Fruit fly (Drosophila melanogaster) whole organism, embryonic: Measurements from ENCODE around the gene CG15221.
A peak's percentile ranks its signal among the peaks of the same experiment; 100 is the strongest.

ENCODE experiments used
- Antp ChIP-seq: fragments of 200-800 bp; sonication (Bioruptor generic); optimal IDR thresholded peaks from 3 replicates; lab custom pipeline; 2016; ENCODE audit warnings: missing biosample characterization, missing genetic modification characterization
- Asciz ChIP-seq: fragments of 200-800 bp; sonication (Bioruptor generic); optimal IDR thresholded peaks from 2 replicates; lab custom pipeline; 2017; ENCODE audit warnings: missing biosample characterization, mild to moderate bottlenecking, missing genetic modification characterization, missing genetic modification reagents
- BtbVII ChIP-seq: fragments of 200-800 bp; sonication (Bioruptor generic); optimal IDR thresholded peaks from 3 replicates; lab custom pipeline; 2017; ENCODE audit warnings: missing biosample characterization, mild to moderate bottlenecking, missing genetic modification characterization
- CG10267 ChIP-seq: fragments of 200-800 bp; sonication (Bioruptor generic); optimal IDR thresholded peaks from 2 replicates; lab custom pipeline; 2018; ENCODE audit warnings: missing biosample characterization, mild to moderate bottlenecking, missing genetic modification characterization, moderate library complexity
- CG10979 ChIP-seq: fragments of 200-800 bp; sonication (Bioruptor generic); optimal IDR thresholded peaks from 2 replicates; lab custom pipeline; 2018; ENCODE audit warnings: missing biosample characterization, mild to moderate bottlenecking, missing genetic modification characterization, moderate library complexity
- CG12219 ChIP-seq: fragments of 200-800 bp; sonication (Bioruptor generic); optimal IDR thresholded peaks from 3 replicates; lab custom pipeline; 2018; ENCODE audit warnings: missing biosample characterization, mild to moderate bottlenecking, missing genetic modification characterization
- CG1233 ChIP-seq: fragments of 200-800 bp; sonication (Bioruptor generic); optimal IDR thresholded peaks from 4 replicates; lab custom pipeline; 2018; ENCODE audit warnings: missing biosample characterization, mild to moderate bottlenecking, missing genetic modification characterization
- CG12659 ChIP-seq: fragments of 200-800 bp; sonication (Bioruptor generic); optimal IDR thresholded peaks from 3 replicates; lab custom pipeline; 2017; ENCODE audit warnings: mild to moderate bottlenecking, missing biosample characterization, missing genetic modification reagents, missing genetic modification characterization
- CG13296 ChIP-seq: fragments of 200-800 bp; sonication (Bioruptor generic); optimal IDR thresholded peaks from 3 replicates; lab custom pipeline; 2018; ENCODE audit warnings: missing biosample characterization, mild to moderate bottlenecking, missing genetic modification characterization
- CG13624 ChIP-seq: fragments of 200-800 bp; sonication (Bioruptor generic); optimal IDR thresholded peaks from 2 replicates; lab custom pipeline; 2016; ENCODE audit warnings: missing biosample characterization, missing genetic modification characterization
- CG14441 ChIP-seq: fragments of 200-800 bp; sonication (Bioruptor generic); IDR thresholded peaks from 2 replicates; pipeline ENCODE4 v1.3.6; 2022; ENCODE audit warnings: missing biosample characterization, missing genetic modification characterization
- CG14667 ChIP-seq: fragments of 200-800 bp; sonication (Bioruptor generic); IDR thresholded peaks from 2 replicates; pipeline ENCODE4 v1.3.6; 2022; ENCODE audit warnings: missing biosample characterization, missing genetic modification characterization
- CG15073 ChIP-seq: fragments of 200-800 bp; sonication (Bioruptor generic); optimal IDR thresholded peaks from 2 replicates; lab custom pipeline; 2016; ENCODE audit warnings: missing biosample characterization, missing genetic modification characterization
- CG16863 ChIP-seq: fragments of 200-800 bp; sonication (Bioruptor generic); optimal IDR thresholded peaks from 3 replicates; lab custom pipeline; 2016; ENCODE audit warnings: missing biosample characterization, missing genetic modification characterization
- CG17385 ChIP-seq: fragments of 200-800 bp; sonication (Bioruptor generic); optimal IDR thresholded peaks from 3 replicates; lab custom pipeline; 2018; ENCODE audit warnings: missing biosample characterization, mild to moderate bottlenecking, missing genetic modification characterization
- CG18599 ChIP-seq: fragments of 200-800 bp; sonication (Bioruptor generic); optimal IDR thresholded peaks from 3 replicates; lab custom pipeline; 2017; ENCODE audit warnings: missing biosample characterization, missing genetic modification characterization, mild to moderate bottlenecking, moderate library complexity, missing genetic modification reagents
- CG2712 ChIP-seq: fragments of 200-800 bp; optimal IDR thresholded peaks from 3 replicates; lab custom pipeline; 2019; ENCODE audit warnings: missing biosample characterization, mild to moderate bottlenecking, missing genetic modification characterization, moderate library complexity
- CG30403 ChIP-seq: fragments of 200-800 bp; sonication (Bioruptor generic); optimal IDR thresholded peaks from 3 replicates; lab custom pipeline; 2016; ENCODE audit warnings: missing biosample characterization, missing genetic modification characterization
- CG32772 ChIP-seq: fragments of 200-800 bp; sonication (Bioruptor generic); IDR thresholded peaks from 2 replicates; pipeline ENCODE4 v1.3.6; 2022; ENCODE audit warnings: missing biosample characterization, missing genetic modification characterization
- CG4360 ChIP-seq: fragments of 200-800 bp; sonication (Bioruptor generic); IDR thresholded peaks from 2 replicates; pipeline ENCODE4 v1.3.6; 2022; ENCODE audit warnings: missing biosample characterization, missing genetic modification characterization
- CG43689 ChIP-seq: fragments of 200-800 bp; sonication (Bioruptor generic); IDR thresholded peaks from 2 replicates; pipeline ENCODE4 v1.3.6; 2022; ENCODE audit warnings: missing biosample characterization, missing genetic modification characterization
- CG4707 ChIP-seq: fragments of 200-800 bp; sonication (Bioruptor generic); optimal IDR thresholded peaks from 2 replicates; lab custom pipeline; 2018; ENCODE audit warnings: missing biosample characterization, mild to moderate bottlenecking, missing genetic modification characterization, moderate library complexity
- CG4820 ChIP-seq: fragments of 200-800 bp; sonication (Bioruptor generic); optimal IDR thresholded peaks from 3 replicates; lab custom pipeline; 2016; ENCODE audit warnings: missing biosample characterization, missing genetic modification characterization
- CG8281 ChIP-seq: fragments of 200-800 bp; sonication (Bioruptor generic); optimal IDR thresholded peaks from 2 replicates; lab custom pipeline; 2018; ENCODE audit warnings: missing biosample characterization, mild to moderate bottlenecking, missing genetic modification characterization, moderate library complexity
- CG9727 ChIP-seq: fragments of 200-800 bp; sonication (Bioruptor generic); optimal IDR thresholded peaks from 3 replicates; lab custom pipeline; 2017; ENCODE audit warnings: missing biosample characterization, mild to moderate bottlenecking, missing genetic modification characterization
- Chrac-16 ChIP-seq: fragments of 200-800 bp; sonication (Bioruptor generic); optimal IDR thresholded peaks from 3 replicates; lab custom pipeline; 2016; ENCODE audit warnings: missing biosample characterization, missing genetic modification characterization
- D ChIP-seq, 2 experiments: fragments of 200-800 bp in 1 of 2; fragments of >200 bp in 1 of 2; sonication (Bioruptor generic) in 1 of 2; optimal IDR thresholded peaks; 2 replicates in 1 of 2; 3 replicates in 1 of 2; lab custom pipeline; 2017; ENCODE audit warnings: mild to moderate bottlenecking in 1 of 2, missing biosample characterization in 1 of 2, missing genetic modification characterization in 1 of 2, missing genetic modification reagents in 1 of 2
- D19A ChIP-seq: fragments of 200-800 bp; optimal IDR thresholded peaks from 3 replicates; lab custom pipeline; 2019; ENCODE audit warnings: missing biosample characterization, mild to moderate bottlenecking, missing genetic modification characterization, moderate library complexity
- Jarid2 ChIP-seq: fragments of 200-800 bp; sonication (Bioruptor generic); optimal IDR thresholded peaks from 3 replicates; lab custom pipeline; 2017; ENCODE audit warnings: mild to moderate bottlenecking, missing biosample characterization, missing genetic modification reagents, missing genetic modification characterization
- MESR4 ChIP-seq: fragments of 200-800 bp; sonication (Bioruptor generic); optimal IDR thresholded peaks from 2 replicates; lab custom pipeline; 2018; ENCODE audit warnings: missing biosample characterization, mild to moderate bottlenecking, missing genetic modification characterization, moderate library complexity
- PHDP ChIP-seq: fragments of 200-800 bp; sonication (Bioruptor generic); optimal IDR thresholded peaks from 3 replicates; lab custom pipeline; 2018; ENCODE audit warnings: missing biosample characterization, mild to moderate bottlenecking, missing genetic modification characterization, moderate library complexity
- Ptx1 ChIP-seq: fragments of 200-800 bp; sonication (Bioruptor generic); IDR thresholded peaks from 2 replicates; pipeline ENCODE4 v1.3.6; 2022; ENCODE audit warnings: missing biosample characterization, missing genetic modification characterization
- bigmax ChIP-seq: fragments of 200-800 bp; sonication (Bioruptor generic); optimal IDR thresholded peaks from 2 replicates; lab custom pipeline; 2018; ENCODE audit warnings: missing biosample characterization, mild to moderate bottlenecking, missing genetic modification characterization
- dan ChIP-seq: fragments of 200-800 bp; sonication (Bioruptor generic); IDR thresholded peaks from 2 replicates; pipeline ENCODE4 v1.3.6; 2022; ENCODE audit warnings: missing biosample characterization, missing genetic modification characterization
- dmrt11E ChIP-seq: fragments of 200-800 bp; sonication (Bioruptor generic); optimal IDR thresholded peaks from 3 replicates; lab custom pipeline; 2018; ENCODE audit warnings: missing biosample characterization, mild to moderate bottlenecking, missing genetic modification characterization, moderate library complexity
- fd96Cb ChIP-seq: fragments of 200-800 bp; sonication (Bioruptor generic); optimal IDR thresholded peaks from 2 replicates; lab custom pipeline; 2018; ENCODE audit warnings: missing biosample characterization, mild to moderate bottlenecking, missing genetic modification characterization, moderate library complexity
- fru ChIP-seq: fragments of >200 bp; optimal IDR thresholded peaks from 2 replicates; lab custom pipeline; 2017
- ftz-f1 ChIP-seq: fragments of 200-800 bp; sonication (Bioruptor generic); optimal IDR thresholded peaks from 2 replicates; lab custom pipeline; 2016; ENCODE audit warnings: missing biosample characterization, missing genetic modification characterization
- gem ChIP-seq: fragments of 200-800 bp; sonication (Bioruptor generic); optimal IDR thresholded peaks from 2 replicates; lab custom pipeline; 2019; ENCODE audit warnings: missing biosample characterization, mild to moderate bottlenecking, missing genetic modification characterization, moderate library complexity
- jumu ChIP-seq: fragments of 200-800 bp; sonication (Bioruptor generic); optimal IDR thresholded peaks from 3 replicates; lab custom pipeline; 2016; ENCODE audit warnings: missing biosample characterization, missing genetic modification characterization
- kay ChIP-seq: fragments of 200-800 bp; sonication (Bioruptor generic); optimal IDR thresholded peaks from 2 replicates; lab custom pipeline; 2016; ENCODE audit warnings: missing biosample characterization, missing genetic modification characterization
- mam ChIP-seq: fragments of 200-800 bp; sonication (Bioruptor generic); optimal IDR thresholded peaks from 3 replicates; lab custom pipeline; 2016; ENCODE audit warnings: missing biosample characterization, missing genetic modification characterization
- mld ChIP-seq: fragments of 200-800 bp; sonication (Bioruptor generic); IDR thresholded peaks from 3 replicates; pipeline ENCODE4 v1.3.6; 2022; ENCODE audit warnings: missing biosample characterization, missing genetic modification characterization; ENCODE audit not compliant: partially characterized antibody
- odd ChIP-seq: fragments of 200-800 bp; sonication (Bioruptor generic); optimal IDR thresholded peaks from 2 replicates; lab custom pipeline; 2017; ENCODE audit warnings: missing biosample characterization, mild to moderate bottlenecking, missing genetic modification characterization
- otp ChIP-seq: fragments of 200-800 bp; sonication (Bioruptor generic); IDR thresholded peaks from 3 replicates; pipeline ENCODE4, ENCODE4 v1.3.6; 2022; ENCODE audit warnings: missing biosample characterization, missing genetic modification characterization
- repo ChIP-seq: fragments of 200-800 bp; sonication (Bioruptor generic); optimal IDR thresholded peaks from 2 replicates; lab custom pipeline; 2016; ENCODE audit warnings: missing biosample characterization, missing genetic modification characterization
- stc ChIP-seq: fragments of 200-800 bp; sonication (Bioruptor generic); IDR thresholded peaks from 2 replicates; pipeline ENCODE4 v1.3.6; 2022; ENCODE audit warnings: missing biosample characterization, missing genetic modification characterization
- stwl ChIP-seq: fragments of 200-800 bp; sonication (Bioruptor generic); optimal IDR thresholded peaks from 3 replicates; lab custom pipeline; 2018; ENCODE audit warnings: missing biosample characterization, mild to moderate bottlenecking, missing genetic modification characterization, moderate library complexity
- zfh1 ChIP-seq: fragments of 200-800 bp; sonication (Bioruptor generic); IDR thresholded peaks from 3 replicates; pipeline ENCODE4 v1.3.6; 2022; ENCODE audit warnings: missing biosample characterization, missing genetic modification characterization

Gene CG15221

DNA sequence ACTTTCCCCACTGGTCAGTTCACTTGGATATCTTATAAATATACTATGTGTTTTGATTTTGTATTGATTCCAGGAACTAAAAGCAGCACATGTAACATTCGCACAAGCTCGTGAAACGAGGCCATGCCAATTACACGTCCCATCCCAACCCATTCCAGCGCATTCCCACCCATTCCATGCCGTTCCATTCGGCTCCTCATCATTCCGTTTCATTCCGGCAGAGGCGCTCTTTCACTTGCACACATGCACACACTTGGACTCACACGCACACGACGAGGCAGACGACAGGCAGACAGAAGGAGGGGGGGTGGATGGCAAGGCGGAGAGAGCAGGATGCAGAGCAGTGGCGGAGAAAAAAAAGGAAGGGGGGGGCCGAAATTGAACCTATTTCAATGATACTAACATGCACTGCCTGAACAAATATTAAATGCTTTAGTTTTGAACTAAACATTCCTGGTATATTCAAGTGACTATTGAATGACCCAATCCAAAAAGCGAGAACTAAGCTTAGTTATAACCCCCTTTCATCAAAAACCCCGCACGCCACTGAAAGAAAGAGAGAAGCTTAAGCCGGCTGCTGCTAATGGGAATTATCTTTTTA is 52.0 kb downstream of the CG15221 start (continued):
- TF ChIP-seq dmrt11E (peak; percentile 84), kay (GFP tag; lab: Kevin White, UChicago) (no peak), otp (GFP tag; lab: Robert Waterston, UW) (0 out of 3 replicates have a peak, but pooled peaks have one; percentile 33), CG32772 (peak; percentile 36; the same call in 1 of the 2 replicates), CG2712 (peak; percentile 80), D19A (peak; percentile 55), repo (GFP tag; lab: Kevin White, UChicago) (peak; percentile 15), stwl (tag; lab: Kevin White, UChicago) (peak; percentile 1), Chrac-16 (GFP tag; lab: Kevin White, UChicago) (peak; percentile 54), odd (GFP tag; lab: Kevin White, UChicago) (peak; percentile 8), CG9727 (peak; percentile 75), zfh1 (GFP tag; lab: Robert Waterston, UW) (peak; percentile 73), mam (GFP tag; lab: Kevin White, UChicago) (peak; percentile 1), gem (peak; percentile 76), CG14441 (GFP tag; lab: Robert Waterston, UW) (0 out of 2 replicates have a peak, but pooled peaks have one; percentile 17), Asciz (GFP tag; lab: Kevin White, UChicago) (no peak), jumu (GFP tag; lab: Kevin White, UChicago) (peak; percentile 42), CG10267 (tag; lab: Kevin White, UChicago) (peak; percentile 68), Antp (GFP tag; lab: Kevin White, UChicago) (peak; percentile 48), Ptx1 (GFP tag; lab: Robert Waterston, UW) (peak; percentile 58), ftz-f1 (no peak), CG4707 (GFP tag; lab: Kevin White, UChicago) (no peak), CG18599 (GFP tag; lab: Kevin White, UChicago) (peak; percentile 55), fru (lab: Kevin White, UChicago) (no peak), CG16863 (GFP tag; lab: Kevin White, UChicago) (peak; percentile 46), CG12219 (GFP tag; lab: Kevin White, UChicago) (peak; percentile 34), dan (GFP tag; lab: Robert Waterston, UW) (peak; percentile 30; the same call in 1 of the 2 replicates), CG4820 (GFP tag; lab: Kevin White, UChicago) (peak; percentile 46), mld (GFP tag; lab: Robert Waterston, UW) (no peak), Jarid2 (GFP tag; lab: Kevin White, UChicago) (peak; percentile 30), CG13296 (GFP tag; lab: Kevin White, UChicago) (no peak), D (optimal IDR thresholded peaks at IDR 0.05; lab: Kevin White, UChicago) (no peak), D (GFP tag; optimal IDR thresholded peaks at IDR 0.05; lab: Kevin White, UChicago) (peak; percentile 71), PHDP (tag; lab: Kevin White, UChicago) (no peak), BtbVII (no peak), CG1233 (GFP tag; lab: Kevin White, UChicago) (peak; percentile 33), CG15073 (GFP tag; lab: Kevin White, UChicago) (peak; percentile 2), CG30403 (GFP tag; lab: Kevin White, UChicago) (peak; percentile 55), CG12659 (GFP tag; lab: Kevin White, UChicago) (peak; percentile 29), CG8281 (tag; lab: Kevin White, UChicago) (peak; percentile 0), fd96Cb (tag; lab: Kevin White, UChicago) (peak; percentile 59), bigmax (no peak), CG10979 (tag; lab: Kevin White, UChicago) (peak; percentile 82), CG4360 (GFP tag; lab: Robert Waterston, UW) (0 out of 2 replicates have a peak, but pooled peaks have one; percentile 12), CG13624 (GFP tag; lab: Kevin White, UChicago) (no peak), MESR4 (GFP tag; lab: Kevin White, UChicago) (no peak), stc (GFP tag; lab: Robert Waterston, UW) (peak; percentile 36; the same call in 1 of the 2 replicates), CG43689 (GFP tag; lab: Robert Waterston, UW) (no peak), CG14667 (GFP tag; lab: Robert Waterston, UW) (no peak), CG17385 (peak; percentile 36)
